Worm (Caenorhabditis elegans): ENCODE data around the gene C18A11.1.

ce11 chrX:8030032-8030431, 39.1 kb upstream of the C18A11.1 start:
- TF ChIP-seq unc-62 (GFP tag; optimal IDR thresholded peaks at IDR 0.05 in 1 of 2) (peak in 1 of 2 experiments; percentile 68), unc-62 (tag; optimal IDR thresholded peaks at IDR 0.05) (no peak), egl-27 (tag; optimal IDR thresholded peaks at IDR 0.05) (no peak), lsy-2 (tag; optimal IDR thresholded peaks at IDR 0.05) (no peak), vab-7 (GFP tag; IDR thresholded peaks at IDR 0.05) (no peak), mxl-2 (GFP tag; conservative IDR thresholded peaks at IDR 0.05) (no peak), hlh-30 (tag; optimal IDR thresholded peaks at IDR 0.05; ENCODE audit: insufficient read depth) (no peak), F37D6.2 (tag; optimal IDR thresholded peaks at IDR 0.05) (no peak), lin-1 (GFP tag; IDR thresholded peaks at IDR 0.05) (no peak), pha-4 (GFP tag; IDR thresholded peaks at IDR 0.05) (no peak), pha-4 (tag; optimal IDR thresholded peaks at IDR 0.05) (no peak), ama-1 (optimal IDR thresholded peaks at IDR 0.05) (no peak)
